Fruit fly (Drosophila melanogaster) whole organism, embryonic: ENCODE data around the gene uif.

Source experiments
- Adf1 ChIP-seq: fragments of 200-800 bp; sonication (Bioruptor generic); IDR thresholded peaks from 2 replicates; pipeline ENCODE4 v1.3.6; 2022; ENCODE audit warnings: missing biosample characterization, missing genetic modification characterization
- BtbVII ChIP-seq: fragments of 200-800 bp; sonication (Bioruptor generic); optimal IDR thresholded peaks from 3 replicates; lab custom pipeline; 2017; ENCODE audit warnings: missing biosample characterization, mild to moderate bottlenecking, missing genetic modification characterization
- CG10543 ChIP-seq: fragments of 200-800 bp; sonication (Bioruptor generic); optimal IDR thresholded peaks from 3 replicates; lab custom pipeline; 2017; ENCODE audit warnings: missing biosample characterization, mild to moderate bottlenecking, missing genetic modification characterization, moderate library complexity
- CG10565 ChIP-seq: fragments of 200-800 bp; sonication (Bioruptor generic); optimal IDR thresholded peaks from 3 replicates; lab custom pipeline; 2016; ENCODE audit warnings: missing biosample characterization, mild to moderate bottlenecking, missing genetic modification characterization
- CG11398 ChIP-seq: fragments of 200-800 bp; sonication (Bioruptor generic); optimal IDR thresholded peaks from 2 replicates; lab custom pipeline; 2016; ENCODE audit warnings: missing biosample characterization, missing genetic modification characterization
- CG12299 ChIP-seq: fragments of 200-800 bp; sonication (Bioruptor generic); optimal IDR thresholded peaks from 2 replicates; lab custom pipeline; 2018; ENCODE audit warnings: missing biosample characterization, mild to moderate bottlenecking, missing genetic modification characterization
- CG12659 ChIP-seq: fragments of 200-800 bp; sonication (Bioruptor generic); optimal IDR thresholded peaks from 3 replicates; lab custom pipeline; 2017; ENCODE audit warnings: mild to moderate bottlenecking, missing biosample characterization, missing genetic modification reagents, missing genetic modification characterization
- CG13296 ChIP-seq: fragments of 200-800 bp; sonication (Bioruptor generic); optimal IDR thresholded peaks from 3 replicates; lab custom pipeline; 2018; ENCODE audit warnings: missing biosample characterization, mild to moderate bottlenecking, missing genetic modification characterization
- CG13624 ChIP-seq: fragments of 200-800 bp; sonication (Bioruptor generic); optimal IDR thresholded peaks from 2 replicates; lab custom pipeline; 2016; ENCODE audit warnings: missing biosample characterization, missing genetic modification characterization
- CG15269 ChIP-seq: fragments of 200-800 bp; sonication (Bioruptor generic); optimal IDR thresholded peaks from 2 replicates; lab custom pipeline; 2018; ENCODE audit warnings: missing biosample characterization, mild to moderate bottlenecking, missing genetic modification characterization, moderate library complexity
- CG15696 ChIP-seq: fragments of 200-800 bp; sonication (Bioruptor generic); optimal IDR thresholded peaks from 2 replicates; lab custom pipeline; 2019; ENCODE audit warnings: missing biosample characterization, mild to moderate bottlenecking, missing genetic modification characterization, moderate library complexity
- CG1603 ChIP-seq: fragments of 200-800 bp; sonication (Bioruptor generic); optimal IDR thresholded peaks from 2 replicates; lab custom pipeline; 2019; ENCODE audit warnings: missing biosample characterization, mild to moderate bottlenecking, missing genetic modification characterization, moderate library complexity
- CG1647 ChIP-seq: fragments of 200-800 bp; sonication (Bioruptor generic); optimal IDR thresholded peaks from 3 replicates; lab custom pipeline; 2016; ENCODE audit warnings: missing biosample characterization, missing genetic modification characterization
- CG17568 ChIP-seq: fragments of 200-800 bp; sonication (Bioruptor generic); optimal IDR thresholded peaks from 2 replicates; lab custom pipeline; 2018; ENCODE audit warnings: missing biosample characterization, mild to moderate bottlenecking, missing genetic modification characterization, moderate library complexity
- CG18599 ChIP-seq: fragments of 200-800 bp; sonication (Bioruptor generic); optimal IDR thresholded peaks from 3 replicates; lab custom pipeline; 2017; ENCODE audit warnings: missing biosample characterization, missing genetic modification characterization, mild to moderate bottlenecking, moderate library complexity, missing genetic modification reagents
- CG18764 ChIP-seq: fragments of 200-800 bp; sonication (Bioruptor generic); optimal IDR thresholded peaks from 3 replicates; lab custom pipeline; 2016; ENCODE audit warnings: missing biosample characterization, missing genetic modification characterization
- CG2202 ChIP-seq: fragments of 200-800 bp; sonication (Bioruptor generic); optimal IDR thresholded peaks from 2 replicates; lab custom pipeline; 2018; ENCODE audit warnings: missing biosample characterization, mild to moderate bottlenecking, missing genetic modification characterization
- CG3407 ChIP-seq: fragments of 200-800 bp; sonication (Bioruptor generic); optimal IDR thresholded peaks from 2 replicates; lab custom pipeline; 2018; ENCODE audit warnings: missing biosample characterization, mild to moderate bottlenecking, missing genetic modification characterization
- CG3847 ChIP-seq: fragments of 200-800 bp; sonication (Bioruptor generic); IDR thresholded peaks from 2 replicates; pipeline ENCODE4 v1.3.6; 2022; ENCODE audit warnings: missing biosample characterization, missing genetic modification characterization
- CG6791 ChIP-seq: fragments of 200-800 bp; sonication (Bioruptor generic); IDR thresholded peaks from 3 replicates; pipeline ENCODE4 v1.3.6; 2022; ENCODE audit warnings: missing biosample characterization, missing genetic modification characterization; ENCODE audit not compliant: partially characterized antibody
- CG7839 ChIP-seq: fragments of 200-800 bp; sonication (Bioruptor generic); optimal IDR thresholded peaks from 3 replicates; lab custom pipeline; 2018; ENCODE audit warnings: missing biosample characterization, mild to moderate bottlenecking, missing genetic modification characterization, moderate library complexity
- Camta ChIP-seq: fragments of 200-800 bp; sonication (Bioruptor generic); optimal IDR thresholded peaks from 2 replicates; lab custom pipeline; 2016; ENCODE audit warnings: missing biosample characterization, missing genetic modification characterization
- Dek ChIP-seq: fragments of 200-800 bp; sonication (Bioruptor generic); optimal IDR thresholded peaks from 3 replicates; lab custom pipeline; 2019; ENCODE audit warnings: missing biosample characterization, mild to moderate bottlenecking, missing genetic modification characterization, moderate library complexity
- Dp ChIP-seq: fragments of 200-800 bp; sonication (Bioruptor generic); optimal IDR thresholded peaks from 2 replicates; lab custom pipeline; 2018; ENCODE audit warnings: missing biosample characterization, mild to moderate bottlenecking, missing genetic modification characterization, moderate library complexity
- HHEX ChIP-seq: fragments of 200-800 bp; sonication (Bioruptor generic); optimal IDR thresholded peaks from 3 replicates; lab custom pipeline; 2017; ENCODE audit warnings: missing biosample characterization, mild to moderate bottlenecking, missing genetic modification characterization, missing genetic modification reagents
- Hey ChIP-seq: fragments of 200-800 bp; sonication (Bioruptor generic); optimal IDR thresholded peaks from 3 replicates; lab custom pipeline; 2018; ENCODE audit warnings: missing biosample characterization, mild to moderate bottlenecking, missing genetic modification characterization
- Hsf ChIP-seq: fragments of 200-800 bp; sonication (Bioruptor generic); optimal IDR thresholded peaks from 3 replicates; lab custom pipeline; 2016; ENCODE audit warnings: missing biosample characterization, missing genetic modification characterization
- Lhr ChIP-seq: fragments of 200-800 bp; sonication (Bioruptor generic); optimal IDR thresholded peaks from 3 replicates; lab custom pipeline; 2017; ENCODE audit warnings: mild to moderate bottlenecking, missing biosample characterization, missing genetic modification reagents, missing genetic modification characterization
- NFAT ChIP-seq: fragments of 200-800 bp; sonication (Bioruptor generic); IDR thresholded peaks from 2 replicates; pipeline ENCODE4 v1.3.6; 2022; ENCODE audit warnings: missing biosample characterization, missing genetic modification characterization
- NfI ChIP-seq: fragments of 200-800 bp; sonication (Bioruptor generic); optimal IDR thresholded peaks from 3 replicates; lab custom pipeline; 2018; ENCODE audit warnings: missing biosample characterization, mild to moderate bottlenecking, missing genetic modification characterization, moderate library complexity
- Ptx1 ChIP-seq: fragments of 200-800 bp; sonication (Bioruptor generic); IDR thresholded peaks from 2 replicates; pipeline ENCODE4 v1.3.6; 2022; ENCODE audit warnings: missing biosample characterization, missing genetic modification characterization
- Ravus ChIP-seq: fragments of 200-800 bp; sonication (Bioruptor generic); IDR thresholded peaks from 2 replicates; pipeline ENCODE4 v1.3.6; 2022; ENCODE audit warnings: missing biosample characterization, missing genetic modification characterization
- Xbp1 ChIP-seq: fragments of 200-800 bp; sonication (Bioruptor generic); optimal IDR thresholded peaks from 3 replicates; lab custom pipeline; 2016; ENCODE audit warnings: missing biosample characterization, mild to moderate bottlenecking, missing genetic modification characterization
- ab ChIP-seq: fragments of 200-800 bp; sonication (Bioruptor generic); optimal IDR thresholded peaks from 2 replicates; lab custom pipeline; 2016; ENCODE audit warnings: missing biosample characterization, missing genetic modification characterization
- az2 ChIP-seq: fragments of 200-800 bp; sonication (Bioruptor generic); optimal IDR thresholded peaks from 3 replicates; lab custom pipeline; 2016; ENCODE audit warnings: missing biosample characterization, missing genetic modification characterization
- bbx ChIP-seq: fragments of 200-800 bp; sonication (Bioruptor generic); IDR thresholded peaks from 2 replicates; pipeline ENCODE4 v1.3.6; 2022; ENCODE audit warnings: missing biosample characterization, missing genetic modification characterization; ENCODE audit not compliant: partially characterized antibody
- exex ChIP-seq: fragments of 200-800 bp; sonication (Bioruptor generic); optimal IDR thresholded peaks from 4 replicates; lab custom pipeline; 2018; ENCODE audit warnings: missing biosample characterization, mild to moderate bottlenecking, missing genetic modification characterization, moderate library complexity
- fd3F ChIP-seq: fragments of 200-800 bp; sonication (Bioruptor generic); optimal IDR thresholded peaks from 2 replicates; lab custom pipeline; 2018; ENCODE audit warnings: missing biosample characterization, mild to moderate bottlenecking, missing genetic modification characterization, moderate library complexity
- gsb ChIP-seq: fragments of 200-800 bp; sonication (Bioruptor generic); IDR thresholded peaks from 2 replicates; pipeline ENCODE4 v1.3.6; 2022; ENCODE audit warnings: missing biosample characterization, missing genetic modification characterization
- lilli ChIP-seq: fragments of 200-800 bp; sonication (Bioruptor generic); optimal IDR thresholded peaks from 3 replicates; lab custom pipeline; 2016; ENCODE audit warnings: missing biosample characterization, missing genetic modification characterization
- luna ChIP-seq: fragments of 200-800 bp; sonication (Bioruptor generic); optimal IDR thresholded peaks from 2 replicates; lab custom pipeline; 2016; ENCODE audit warnings: missing biosample characterization, missing genetic modification characterization
- nom ChIP-seq: fragments of 200-800 bp; sonication (Bioruptor generic); optimal IDR thresholded peaks from 2 replicates; lab custom pipeline; 2017; ENCODE audit warnings: missing biosample characterization, missing genetic modification characterization, mild to moderate bottlenecking, moderate library complexity, missing genetic modification reagents
- oc ChIP-seq: fragments of 200-800 bp; sonication (Bioruptor generic); optimal IDR thresholded peaks from 2 replicates; lab custom pipeline; 2018; ENCODE audit warnings: missing biosample characterization, mild to moderate bottlenecking, missing genetic modification characterization, moderate library complexity
- pan ChIP-seq, 4 experiments: fragments of >200 bp in 3 of 4; fragments of 200-800 bp in 1 of 4; sonication (Bioruptor generic) in 1 of 4; optimal IDR thresholded peaks in 3 of 4; IDR thresholded peaks in 1 of 4; 2 replicates each; pipeline versions ENCODE4 v1.3.6 to Lab custom; 2017 to 2022; ENCODE audit warnings: missing biosample characterization in 2 of 4, missing genetic modification characterization in 2 of 4, mixed read lengths in 1 of 4
- repo ChIP-seq: fragments of 200-800 bp; sonication (Bioruptor generic); optimal IDR thresholded peaks from 2 replicates; lab custom pipeline; 2016; ENCODE audit warnings: missing biosample characterization, missing genetic modification characterization
- sr ChIP-seq: fragments of 200-800 bp; sonication (Bioruptor generic); IDR thresholded peaks from 3 replicates; pipeline ENCODE4 v1.3.6; 2022; ENCODE audit warnings: missing biosample characterization, missing genetic modification characterization
- ssp ChIP-seq: fragments of 200-800 bp; sonication (Bioruptor generic); IDR thresholded peaks from 2 replicates; pipeline ENCODE4 v1.3.6; 2022; ENCODE audit warnings: missing biosample characterization, missing genetic modification characterization
- tna ChIP-seq: fragments of 200-800 bp; sonication (Bioruptor generic); IDR thresholded peaks from 2 replicates; pipeline ENCODE4 v1.3.6; 2022; ENCODE audit warnings: missing biosample characterization, missing genetic modification characterization; ENCODE audit not compliant: partially characterized antibody

uif gene

dm6 chr2L:7033100-7033675 is 23.0 kb upstream of the uif start (continued):
- TF ChIP-seq gsb (GFP tag; lab: Robert Waterston, UW), result 0 out of 2 replicates have a peak, but pooled peaks have one; percentile 10
- TF ChIP-seq CG3847 (GFP tag; lab: Robert Waterston, UW), result 0 out of 2 replicates have a peak, but pooled peaks have one; percentile 23
- no peak for TF ChIP-seq tna
- peak; percentile 44 for TF ChIP-seq BtbVII (GFP tag; lab: Kevin White, UChicago)
- no peak for TF ChIP-seq CG18599
- no peak for TF ChIP-seq exex
- no peak for TF ChIP-seq CG7839 (tag; lab: Kevin White, UChicago)
- peak; percentile 42; the same call in 1 of the 2 replicates for TF ChIP-seq Ptx1 (GFP tag; lab: Robert Waterston, UW)
- TF ChIP-seq Dek (tag; lab: Kevin White, UChicago), result peak; percentile 18
- peak; percentile 23 for TF ChIP-seq luna (GFP tag; lab: Kevin White, UChicago)
- TF ChIP-seq Camta (GFP tag; lab: Kevin White, UChicago), result peak; percentile 3
- peak; percentile 35 for TF ChIP-seq repo
- no peak for TF ChIP-seq CG18764 (GFP tag; lab: Kevin White, UChicago)
- peak; percentile 39 for TF ChIP-seq NfI
- TF ChIP-seq Dp (GFP tag; lab: Kevin White, UChicago), result no peak
- TF ChIP-seq HHEX (GFP tag; lab: Kevin White, UChicago), result peak; percentile 51
- peak; percentile 27 for TF ChIP-seq CG13296
- TF ChIP-seq Hsf (GFP tag; lab: Kevin White, UChicago), result peak; percentile 54
- TF ChIP-seq ssp (GFP tag; lab: Robert Waterston, UW), result no peak
- no peak for TF ChIP-seq Hey
- TF ChIP-seq az2, result peak; percentile 43
- peak; percentile 69 for TF ChIP-seq lilli (GFP tag; lab: Kevin White, UChicago)
- no peak for TF ChIP-seq CG11398
- TF ChIP-seq bbx (GFP tag; lab: Robert Waterston, UW), result no peak
- TF ChIP-seq CG12299 (tag; lab: Kevin White, UChicago), result no peak
- TF ChIP-seq CG12659, result peak; percentile 18
- TF ChIP-seq Adf1 (GFP tag; lab: Robert Waterston, UW), result peak; percentile 20; the same call in 1 of the 2 replicates
- TF ChIP-seq CG2202 (tag; lab: Kevin White, UChicago), result no peak
- TF ChIP-seq CG1603 (tag; lab: Kevin White, UChicago), result peak; percentile 45
- no peak for TF ChIP-seq fd3F (GFP tag; lab: Kevin White, UChicago)
- TF ChIP-seq CG6791 (GFP tag; lab: Robert Waterston, UW), result no peak
- TF ChIP-seq CG10565 (GFP tag; lab: Kevin White, UChicago), result no peak
- TF ChIP-seq Lhr (GFP tag; lab: Kevin White, UChicago), result no peak
- TF ChIP-seq CG13624, result peak; percentile 60
- TF ChIP-seq CG17568 (GFP tag; lab: Kevin White, UChicago), result peak; percentile 8
- peak; percentile 28; the same call in 1 of the 2 replicates for TF ChIP-seq NFAT (GFP tag; lab: Robert Waterston, UW)
- TF ChIP-seq CG10543 (GFP tag; lab: Kevin White, UChicago), result peak; percentile 2
- TF ChIP-seq oc (tag; lab: Kevin White, UChicago), result no peak
- TF ChIP-seq ab (GFP tag; lab: Kevin White, UChicago), result no peak
- no peak for TF ChIP-seq pan (optimal IDR thresholded peaks at IDR 0.05; lab: Kevin White, UChicago)
- peak in 1 of 2 experiments; percentile 35 for TF ChIP-seq pan (GFP tag; optimal IDR thresholded peaks at IDR 0.05 in 1 of 2, IDR thresholded peaks at IDR 0.05 in 1 of 2)
- no peak for TF ChIP-seq CG3407
- TF ChIP-seq CG15696, result no peak
- TF ChIP-seq Xbp1 (GFP tag; lab: Kevin White, UChicago), result peak; percentile 55
- no peak for TF ChIP-seq CG1647 (GFP tag; lab: Kevin White, UChicago)
- no peak for TF ChIP-seq Ravus
- peak; percentile 70; the same call in 2 of the 3 replicates for TF ChIP-seq sr (GFP tag; lab: Robert Waterston, UW)
- peak; percentile 73 for TF ChIP-seq nom (GFP tag; lab: Kevin White, UChicago)
- peak; percentile 47 for TF ChIP-seq CG15269 (tag; lab: Kevin White, UChicago)
